Fruit fly (Drosophila melanogaster) whole organism, embryonic: ENCODE measurements around the gene Nthl1.

Experiments used
- ATbp ChIP-seq: fragments of 200-800 bp; sonication (Bioruptor generic); optimal IDR thresholded peaks from 2 replicates; lab custom pipeline; 2017; ENCODE audit warnings: missing biosample characterization, mild to moderate bottlenecking, missing genetic modification characterization, missing genetic modification reagents
- Abd-B ChIP-seq: fragments of 200-800 bp; sonication (Bioruptor generic); optimal IDR thresholded peaks from 2 replicates; lab custom pipeline; 2018; ENCODE audit warnings: missing biosample characterization, mild to moderate bottlenecking, missing genetic modification characterization, moderate library complexity
- Adf1 ChIP-seq: fragments of 200-800 bp; sonication (Bioruptor generic); IDR thresholded peaks from 2 replicates; pipeline ENCODE4 v1.3.6; 2022; ENCODE audit warnings: missing biosample characterization, missing genetic modification characterization
- CG10147 ChIP-seq: fragments of 200-800 bp; sonication (Bioruptor generic); optimal IDR thresholded peaks from 2 replicates; lab custom pipeline; 2019; ENCODE audit warnings: missing biosample characterization, mild to moderate bottlenecking, missing genetic modification characterization, moderate library complexity
- CG10565 ChIP-seq: fragments of 200-800 bp; sonication (Bioruptor generic); optimal IDR thresholded peaks from 3 replicates; lab custom pipeline; 2016; ENCODE audit warnings: missing biosample characterization, mild to moderate bottlenecking, missing genetic modification characterization
- CG11093 ChIP-seq: fragments of 200-800 bp; sonication (Bioruptor generic); IDR thresholded peaks from 3 replicates; pipeline ENCODE4 v1.3.6; 2022; ENCODE audit warnings: missing biosample characterization, missing genetic modification characterization
- CG13424 ChIP-seq: fragments of 200-800 bp; sonication (Bioruptor generic); optimal IDR thresholded peaks from 2 replicates; lab custom pipeline; 2019; ENCODE audit warnings: missing biosample characterization, mild to moderate bottlenecking, missing genetic modification characterization, moderate library complexity
- CG13775 ChIP-seq: fragments of 200-800 bp; sonication (Bioruptor generic); optimal IDR thresholded peaks from 3 replicates; lab custom pipeline; 2017; ENCODE audit warnings: missing biosample characterization, mild to moderate bottlenecking, missing genetic modification characterization
- CG14965 ChIP-seq: fragments of 200-800 bp; sonication (Bioruptor generic); optimal IDR thresholded peaks from 2 replicates; lab custom pipeline; 2016; ENCODE audit warnings: missing biosample characterization, missing genetic modification characterization, borderline replicate concordance
- CG17359 ChIP-seq: fragments of 200-800 bp; sonication (Bioruptor generic); optimal IDR thresholded peaks from 3 replicates; lab custom pipeline; 2018; ENCODE audit warnings: missing biosample characterization, mild to moderate bottlenecking, missing genetic modification characterization, moderate library complexity
- CG18599 ChIP-seq: fragments of 200-800 bp; sonication (Bioruptor generic); optimal IDR thresholded peaks from 3 replicates; lab custom pipeline; 2017; ENCODE audit warnings: missing biosample characterization, missing genetic modification characterization, mild to moderate bottlenecking, moderate library complexity, missing genetic modification reagents
- CG3281 ChIP-seq: fragments of 200-800 bp; sonication (Bioruptor generic); optimal IDR thresholded peaks from 3 replicates; lab custom pipeline; 2017; ENCODE audit warnings: missing biosample characterization, mild to moderate bottlenecking, missing genetic modification characterization
- CG4282 ChIP-seq: fragments of 200-800 bp; sonication (Bioruptor generic); optimal IDR thresholded peaks from 2 replicates; lab custom pipeline; 2016; ENCODE audit warnings: missing biosample characterization, missing genetic modification characterization
- CG4404 ChIP-seq: fragments of 200-800 bp; sonication (Bioruptor generic); IDR thresholded peaks from 2 replicates; pipeline ENCODE4 v1.3.6; 2022; ENCODE audit warnings: missing biosample characterization, missing genetic modification characterization
- CG6175 ChIP-seq: fragments of 200-800 bp; sonication (Bioruptor generic); IDR thresholded peaks from 3 replicates; pipeline ENCODE4 v1.3.6; 2022; ENCODE audit warnings: missing biosample characterization, missing genetic modification characterization
- CG6254 ChIP-seq: fragments of 200-800 bp; sonication (Bioruptor generic); optimal IDR thresholded peaks from 3 replicates; lab custom pipeline; 2017; ENCODE audit warnings: mild to moderate bottlenecking, missing biosample characterization, missing genetic modification reagents, missing genetic modification characterization
- CG6272 ChIP-seq: fragments of 200-800 bp; sonication (Bioruptor generic); IDR thresholded peaks from 2 replicates; pipeline ENCODE4 v1.3.6; 2022; ENCODE audit warnings: missing biosample characterization, missing genetic modification characterization
- CG6791 ChIP-seq: fragments of 200-800 bp; sonication (Bioruptor generic); IDR thresholded peaks from 3 replicates; pipeline ENCODE4 v1.3.6; 2022; ENCODE audit warnings: missing biosample characterization, missing genetic modification characterization; ENCODE audit not compliant: partially characterized antibody
- Chrac-16 ChIP-seq: fragments of 200-800 bp; sonication (Bioruptor generic); optimal IDR thresholded peaks from 3 replicates; lab custom pipeline; 2016; ENCODE audit warnings: missing biosample characterization, missing genetic modification characterization
- Dek ChIP-seq: fragments of 200-800 bp; sonication (Bioruptor generic); optimal IDR thresholded peaks from 3 replicates; lab custom pipeline; 2019; ENCODE audit warnings: missing biosample characterization, mild to moderate bottlenecking, missing genetic modification characterization, moderate library complexity
- Dll ChIP-seq: fragments of 200-800 bp; sonication (Bioruptor generic); IDR thresholded peaks from 4 replicates; pipeline ENCODE4 v1.3.6; 2022; ENCODE audit warnings: missing biosample characterization, missing genetic modification characterization; ENCODE audit not compliant: partially characterized antibody
- Ets65A ChIP-seq: fragments of 200-800 bp; sonication (Bioruptor generic); peaks from one replicate; lab custom pipeline; 2016; ENCODE audit warnings: missing biosample characterization, missing genetic modification characterization
- HLH54F ChIP-seq: fragments of 200-800 bp; sonication (Bioruptor generic); optimal IDR thresholded peaks from 3 replicates; lab custom pipeline; 2016; ENCODE audit warnings: missing biosample characterization, missing genetic modification characterization
- MESR4 ChIP-seq: fragments of 200-800 bp; sonication (Bioruptor generic); optimal IDR thresholded peaks from 2 replicates; lab custom pipeline; 2018; ENCODE audit warnings: missing biosample characterization, mild to moderate bottlenecking, missing genetic modification characterization, moderate library complexity
- Mad ChIP-seq: fragments of 200-800 bp; sonication (Bioruptor generic); optimal IDR thresholded peaks from 2 replicates; lab custom pipeline; 2016; ENCODE audit warnings: missing biosample characterization, missing genetic modification characterization
- NC2α ChIP-seq: fragments of 200-800 bp; sonication (Bioruptor generic); optimal IDR thresholded peaks from 2 replicates; lab custom pipeline; 2016; ENCODE audit warnings: missing biosample characterization, missing genetic modification characterization
- Scr ChIP-seq: fragments of 200-800 bp; sonication (Bioruptor generic); IDR thresholded peaks from 2 replicates; pipeline ENCODE4 v1.3.6; 2022; ENCODE audit warnings: missing biosample characterization, missing genetic modification characterization; ENCODE audit not compliant: partially characterized antibody
- Sry-β ChIP-seq: fragments of 200-800 bp; sonication (Bioruptor generic); optimal IDR thresholded peaks from 2 replicates; lab custom pipeline; 2018; ENCODE audit warnings: missing biosample characterization, mild to moderate bottlenecking, missing genetic modification characterization, moderate library complexity
- al ChIP-seq: fragments of 200-800 bp; sonication (Bioruptor generic); IDR thresholded peaks from 2 replicates; pipeline ENCODE4 v1.3.6; 2022; ENCODE audit warnings: missing biosample characterization, missing genetic modification characterization
- ato ChIP-seq: fragments of 200-800 bp; sonication (Bioruptor generic); IDR thresholded peaks from 2 replicates; pipeline ENCODE4 v1.3.6; 2022; ENCODE audit warnings: missing biosample characterization, missing genetic modification characterization; ENCODE audit not compliant: partially characterized antibody
- chif ChIP-seq, 2 experiments: fragments of 200-800 bp; sonication (Bioruptor generic); optimal IDR thresholded peaks; 3 replicates each; lab custom pipeline; 2016; ENCODE audit warnings: missing biosample characterization in 2 of 2, missing genetic modification characterization in 2 of 2
- croc ChIP-seq: fragments of 200-800 bp; sonication (Bioruptor generic); conservative IDR thresholded peaks from 3 replicates; pipeline ENCODE4 v1.3.6; 2022; ENCODE audit warnings: missing biosample characterization, missing genetic modification characterization
- crp ChIP-seq, 2 experiments: fragments of 200-800 bp; sonication (Bioruptor generic); optimal IDR thresholded peaks; 2 replicates in 1 of 2; 3 replicates in 1 of 2; lab custom pipeline; 2017; ENCODE audit warnings: missing biosample characterization in 2 of 2, missing genetic modification characterization in 2 of 2, mild to moderate bottlenecking in 1 of 2, moderate library complexity in 1 of 2
- dati ChIP-seq: fragments of 200-800 bp; sonication (Bioruptor generic); IDR thresholded peaks from 2 replicates; pipeline ENCODE4 v1.3.6; 2022; ENCODE audit warnings: missing biosample characterization, missing genetic modification characterization
- dmrt11E ChIP-seq: fragments of 200-800 bp; sonication (Bioruptor generic); optimal IDR thresholded peaks from 3 replicates; lab custom pipeline; 2018; ENCODE audit warnings: missing biosample characterization, mild to moderate bottlenecking, missing genetic modification characterization, moderate library complexity
- emc ChIP-seq: fragments of 200-800 bp; sonication (Bioruptor generic); optimal IDR thresholded peaks from 2 replicates; lab custom pipeline; 2016; ENCODE audit warnings: missing biosample characterization, missing genetic modification characterization
- gcm ChIP-seq: fragments of 200-800 bp; sonication (Bioruptor generic); optimal IDR thresholded peaks from 2 replicates; lab custom pipeline; 2019; ENCODE audit warnings: missing biosample characterization, mild to moderate bottlenecking, missing genetic modification characterization, moderate library complexity
- grau ChIP-seq: fragments of 200-800 bp; optimal IDR thresholded peaks from 3 replicates; lab custom pipeline; 2019; ENCODE audit warnings: missing biosample characterization, mild to moderate bottlenecking, missing genetic modification characterization, moderate library complexity
- jigr1 ChIP-seq: fragments of 200-800 bp; sonication (Bioruptor generic); IDR thresholded peaks from 3 replicates; pipeline ENCODE4 v1.3.6; 2022; ENCODE audit warnings: missing biosample characterization, missing genetic modification characterization
- ken ChIP-seq: fragments of 200-800 bp; sonication (Bioruptor generic); IDR thresholded peaks from 3 replicates; pipeline ENCODE4 v1.3.6; 2022; ENCODE audit warnings: missing biosample characterization, missing genetic modification characterization
- luna ChIP-seq: fragments of 200-800 bp; sonication (Bioruptor generic); optimal IDR thresholded peaks from 2 replicates; lab custom pipeline; 2016; ENCODE audit warnings: missing biosample characterization, missing genetic modification characterization
- nerfin-1 ChIP-seq: fragments of 200-800 bp; sonication (Bioruptor generic); optimal IDR thresholded peaks from 3 replicates; lab custom pipeline; 2019; ENCODE audit warnings: missing biosample characterization, mild to moderate bottlenecking, missing genetic modification characterization, moderate library complexity
- nom ChIP-seq: fragments of 200-800 bp; sonication (Bioruptor generic); optimal IDR thresholded peaks from 2 replicates; lab custom pipeline; 2017; ENCODE audit warnings: missing biosample characterization, missing genetic modification characterization, mild to moderate bottlenecking, moderate library complexity, missing genetic modification reagents
- rib ChIP-seq: fragments of 200-800 bp; sonication (Bioruptor generic); IDR thresholded peaks from 2 replicates; pipeline ENCODE4 v1.3.6; 2022; ENCODE audit warnings: missing biosample characterization, missing genetic modification characterization
- ro ChIP-seq: fragments of 200-800 bp; sonication (Bioruptor generic); IDR thresholded peaks from 2 replicates; pipeline ENCODE4 v1.3.6; 2022; ENCODE audit warnings: missing biosample characterization, missing genetic modification characterization
- sr ChIP-seq: fragments of 200-800 bp; sonication (Bioruptor generic); IDR thresholded peaks from 3 replicates; pipeline ENCODE4 v1.3.6; 2022; ENCODE audit warnings: missing biosample characterization, missing genetic modification characterization
- vfl ChIP-seq: fragments of 200-800 bp; sonication (Bioruptor generic); optimal IDR thresholded peaks from 2 replicates; lab custom pipeline; 2016; ENCODE audit warnings: missing biosample characterization, missing genetic modification characterization
- wor ChIP-seq: fragments of 200-800 bp; sonication (Bioruptor generic); IDR thresholded peaks from 2 replicates; pipeline ENCODE4 v1.3.6; 2022; ENCODE audit warnings: missing biosample characterization, missing genetic modification characterization

Nthl1 gene

dm6 chr2L:20881353-20882079 is 46.1 kb downstream of the Nthl1 start (continued):
- TF ChIP-seq CG10147: peak; percentile 22
- peak; percentile 32 for TF ChIP-seq luna (GFP tag; lab: Kevin White, UChicago)
- TF ChIP-seq CG13424: no peak
- no peak; the same call in 1 of the 2 replicates for TF ChIP-seq wor (GFP tag; lab: Robert Waterston, UW)
- TF ChIP-seq vfl (GFP tag; lab: Kevin White, UChicago): no peak
- peak; percentile 52 for TF ChIP-seq al
- TF ChIP-seq gcm: no peak
- no peak for TF ChIP-seq Sry-β (GFP tag; lab: Kevin White, UChicago)
- TF ChIP-seq CG4404 (GFP tag; lab: Robert Waterston, UW): 0 out of 2 replicates have a peak, but pooled peaks have one; percentile 21
- TF ChIP-seq ro (GFP tag; lab: Robert Waterston, UW): 0 out of 2 replicates have a peak, but pooled peaks have one; percentile 12
- TF ChIP-seq MESR4 (GFP tag; lab: Kevin White, UChicago): no peak
- no peak for TF ChIP-seq CG14965
- no peak for TF ChIP-seq sr (GFP tag; lab: Robert Waterston, UW)
- TF ChIP-seq Chrac-16 (GFP tag; lab: Kevin White, UChicago): peak; percentile 11
- TF ChIP-seq Dek (tag; lab: Kevin White, UChicago): peak; percentile 31
- TF ChIP-seq CG10565 (GFP tag; lab: Kevin White, UChicago): no peak
- 0 out of 3 replicates have a peak, but pooled peaks have one; percentile 25 for TF ChIP-seq CG6791 (GFP tag; lab: Robert Waterston, UW)
- TF ChIP-seq Adf1: peak; percentile 45
- TF ChIP-seq CG4282 (GFP tag; lab: Kevin White, UChicago): no peak
- peak; percentile 26 for TF ChIP-seq CG17359 (tag; lab: Kevin White, UChicago)
- TF ChIP-seq Abd-B (GFP tag; lab: Kevin White, UChicago): no peak
- TF ChIP-seq HLH54F (GFP tag; lab: Kevin White, UChicago): peak; percentile 59
- peak; percentile 0 for TF ChIP-seq CG13775 (GFP tag; lab: Kevin White, UChicago)
- peak; percentile 95 for TF ChIP-seq Ets65A (GFP tag; lab: Kevin White, UChicago)
- TF ChIP-seq chif (GFP tag; optimal IDR thresholded peaks at IDR 0.05; lab: Kevin White, UChicago): no peak
- TF ChIP-seq dati (GFP tag; lab: Robert Waterston, UW): 0 out of 2 replicates have a peak, but pooled peaks have one; percentile 17
- peak; percentile 65 for TF ChIP-seq CG3281 (GFP tag; lab: Kevin White, UChicago)
- no peak for TF ChIP-seq dmrt11E
- peak; percentile 45 for TF ChIP-seq ATbp
- TF ChIP-seq grau (tag; lab: Kevin White, UChicago): peak; percentile 90
- TF ChIP-seq Scr (GFP tag; lab: Robert Waterston, UW): no peak
- TF ChIP-seq CG6254 (GFP tag; lab: Kevin White, UChicago): no peak
- TF ChIP-seq emc: no peak
- TF ChIP-seq NC2α (GFP tag; lab: Kevin White, UChicago): no peak
- peak; percentile 45; the same call in 1 of the 3 replicates for TF ChIP-seq CG11093 (GFP tag; lab: Robert Waterston, UW)
- TF ChIP-seq CG6272 (GFP tag; lab: Robert Waterston, UW): no peak
- peak; percentile 84 for TF ChIP-seq CG18599 (GFP tag; lab: Kevin White, UChicago)
- TF ChIP-seq jigr1: no peak
- TF ChIP-seq Dll (GFP tag; lab: Robert Waterston, UW): no peak
- 0 out of 3 replicates have a peak, but pooled peaks have one; percentile 28 for TF ChIP-seq CG6175 (GFP tag; lab: Robert Waterston, UW)
- TF ChIP-seq ken: 0 out of 3 replicates have a peak, but pooled peaks have one; percentile 33
- TF ChIP-seq ato (GFP tag; lab: Robert Waterston, UW): no peak
- TF ChIP-seq rib (GFP tag; lab: Robert Waterston, UW): peak; percentile 74
- TF ChIP-seq nom (GFP tag; lab: Kevin White, UChicago): peak; percentile 18
- TF ChIP-seq nerfin-1: no peak
- TF ChIP-seq croc (GFP tag; lab: Robert Waterston, UW): no peak
- no peak for TF ChIP-seq Mad (GFP tag; lab: Kevin White, UChicago)
- no peak for TF ChIP-seq crp (GFP tag; optimal IDR thresholded peaks at IDR 0.05; lab: Kevin White, UChicago)
